Worm (Caenorhabditis elegans) whole organism, L4/young adult: ENCODE data around the gene cut-2.
"Not testable (repeated sequence)": the region's sequence is repeated elsewhere in the genome, so short reads cannot be mapped to it uniquely, and the experiment has no call there.

ENCODE experiments used
- W03F9.2 ChIP-seq: fragments of 150-350 bp; optimal IDR thresholded peaks from 2 replicates; lab custom pipeline; 2014; ENCODE audit warnings: missing biosample characterization, missing genetic modification characterization
- dao-5 ChIP-seq: sonication (generic microtip); optimal IDR thresholded peaks from 2 replicates; lab custom pipeline; 2016; ENCODE audit warnings: missing genotype, missing genetic modification characterization, moderate library complexity, missing compliant biosample characterization
- him-1 ChIP-seq: sonication (generic microtip); optimal IDR thresholded peaks from 2 replicates; lab custom pipeline; 2016; ENCODE audit warnings: missing genotype, missing genetic modification reagents, missing genetic modification characterization, missing compliant biosample characterization

The cut-2 gene

ce11 chrV:13441661-13442060 lies 26.9 kb downstream of the cut-2 start, which contains the start of gene col-162:
TSS of gene col-162 (plus strand) at chrV:13441961.
- TF ChIP-seq him-1 (no peak), dao-5 (tag; lab: Kevin White, UChicago) (no peak), W03F9.2 (tag; lab: Kevin White, UChicago) (no peak)

ce11 chrV:13442819-13443218 lies 28.1 kb downstream of the cut-2 start:
- TF ChIP-seq him-1, result no peak
- no peak for TF ChIP-seq W03F9.2 (tag; lab: Kevin White, UChicago)
- TF ChIP-seq dao-5 (tag; lab: Kevin White, UChicago), result no peak

DNA sequence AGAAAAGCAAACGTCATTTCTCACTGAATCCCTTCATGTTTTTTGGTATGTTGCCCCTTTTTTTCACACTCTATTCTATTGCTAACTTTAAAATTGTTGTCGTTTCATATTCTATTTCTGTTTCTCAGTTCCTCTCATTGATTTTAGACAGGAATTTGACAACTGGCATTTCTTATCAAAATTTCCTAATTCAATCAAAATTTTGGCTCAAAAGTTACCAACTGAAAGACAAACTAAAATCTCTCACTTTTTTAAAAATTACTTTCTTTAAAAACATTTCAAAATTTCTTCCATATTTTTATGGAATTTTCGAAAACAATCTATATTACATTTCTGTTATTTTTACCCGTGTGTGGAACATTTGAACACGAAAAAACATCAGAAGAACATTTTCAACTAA lies 28.8 kb downstream of the cut-2 start, which contains the start of gene Y2H9A.6:
Y2H9A.6 (plus strand) TSS at position 301 of the 400 bp plus-strand sequence.
- not testable (repeated sequence) for TF ChIP-seq him-1; W03F9.2 (tag; lab: Kevin White, UChicago); dao-5 (tag; lab: Kevin White, UChicago)

DNA sequence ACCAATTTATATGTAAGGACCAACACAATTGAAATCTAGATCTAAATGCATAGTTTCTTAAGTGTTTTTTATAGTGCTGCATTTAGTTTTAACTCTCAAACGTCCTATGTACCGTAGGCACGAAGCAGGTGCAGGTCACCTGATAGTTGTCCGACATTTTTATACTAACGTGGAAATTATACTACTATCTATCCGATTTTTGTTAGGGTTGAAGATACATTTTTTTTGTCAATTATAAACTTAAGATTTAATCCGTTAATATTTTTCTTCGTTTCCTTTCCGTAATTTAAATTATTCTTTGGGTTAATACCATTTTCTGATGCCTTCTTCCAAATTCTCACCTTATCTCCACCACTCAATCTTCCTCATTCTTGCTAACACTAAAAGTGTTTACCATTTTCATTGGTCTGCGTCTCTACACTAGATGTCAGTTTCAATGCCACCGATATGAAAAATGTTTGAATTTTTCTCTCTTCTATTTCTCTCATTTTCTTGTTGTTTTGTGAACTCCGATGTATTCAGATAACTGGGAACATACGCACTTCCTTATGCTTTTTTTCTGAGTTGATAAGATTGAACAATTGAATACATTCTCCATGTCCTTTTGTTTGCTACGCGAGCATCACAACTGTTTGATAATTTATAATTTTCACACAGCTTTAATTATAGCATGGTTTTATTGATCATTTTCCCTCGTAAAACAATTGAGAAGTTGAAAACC lies 30.6 kb downstream of the cut-2 start, which contains the start of gene Y2H9A.4:
Y2H9A.4 (plus strand) TSS at position 671 of the 721 bp plus-strand sequence.
- no peak for TF ChIP-seq dao-5 (tag; lab: Kevin White, UChicago)
- no peak for TF ChIP-seq W03F9.2 (tag; lab: Kevin White, UChicago)
- TF ChIP-seq him-1, result no peak

DNA sequence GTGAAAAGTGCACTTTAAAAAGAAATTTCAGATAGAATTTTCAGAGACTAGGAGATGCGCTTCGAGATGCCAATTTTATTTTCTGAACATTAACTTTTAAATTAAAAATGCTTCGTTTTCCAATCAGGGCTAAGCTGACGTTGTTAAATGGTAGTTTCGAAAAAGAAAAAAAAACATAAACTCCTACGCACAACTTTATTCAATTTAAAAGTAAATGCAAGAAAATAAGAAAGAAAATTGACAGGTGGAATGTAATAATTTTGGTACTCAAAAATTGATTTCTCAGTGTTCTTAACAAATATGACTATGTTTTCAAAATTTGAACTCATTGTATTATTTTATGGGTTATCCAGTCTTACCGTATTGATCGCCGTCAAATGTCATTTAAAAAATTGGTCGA lies 38.6 kb downstream of the cut-2 start, which contains the start of gene lurp-2:
lurp-2 (plus strand) TSS at position 301 of the 400 bp plus-strand sequence.
- TF ChIP-seq W03F9.2 (tag; lab: Kevin White, UChicago), result no peak
- no peak for TF ChIP-seq him-1
- TF ChIP-seq dao-5 (tag; lab: Kevin White, UChicago), result no peak

DNA sequence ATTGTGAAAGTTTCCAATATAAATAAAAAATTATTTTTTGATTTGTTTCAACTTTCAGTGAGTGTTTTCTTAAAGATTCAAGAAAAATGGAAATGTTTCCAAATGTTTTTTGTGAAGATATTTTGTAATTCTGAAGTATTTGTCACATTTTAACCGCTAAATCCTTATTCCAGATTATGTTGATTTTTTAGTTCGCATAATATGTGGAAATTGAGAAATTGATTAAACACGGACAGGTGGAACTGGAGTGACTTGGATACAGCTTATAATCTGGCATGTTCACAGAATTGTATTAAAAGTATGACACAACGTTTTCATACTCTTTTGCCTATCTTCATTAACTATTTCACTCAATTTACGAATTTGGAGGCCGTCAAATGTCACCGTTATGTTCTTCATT lies 40.7 kb downstream of the cut-2 start, which contains the start of gene lurp-3:
lurp-3 (plus strand) TSS at position 301 of the 400 bp plus-strand sequence.
- no peak for TF ChIP-seq W03F9.2 (tag; lab: Kevin White, UChicago)
- TF ChIP-seq him-1, result no peak
- no peak for TF ChIP-seq dao-5 (tag; lab: Kevin White, UChicago)

DNA sequence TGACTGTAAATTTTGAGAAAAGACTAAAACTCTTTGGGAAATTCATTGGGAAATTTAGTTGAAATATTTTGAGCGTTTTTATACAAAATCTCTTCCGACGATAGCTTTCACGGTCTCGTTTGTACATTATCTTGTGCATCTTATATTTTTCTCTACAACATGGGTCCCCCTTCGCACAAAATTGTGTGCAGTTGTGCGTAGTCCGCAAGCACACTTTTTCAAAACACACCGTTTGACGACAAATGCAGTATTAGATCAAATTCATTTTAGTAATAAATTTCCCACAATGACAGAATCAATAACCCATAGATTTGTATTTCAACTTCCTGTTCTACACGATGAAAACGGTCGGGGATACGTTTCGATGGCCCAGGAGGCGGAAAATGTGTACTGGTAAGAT lies 43.1 kb downstream of the cut-2 start, which contains the start of gene F25H9.2:
F25H9.2 (plus strand) TSS at position 226 of the 400 bp plus-strand sequence.
- no peak for TF ChIP-seq him-1

DNA sequence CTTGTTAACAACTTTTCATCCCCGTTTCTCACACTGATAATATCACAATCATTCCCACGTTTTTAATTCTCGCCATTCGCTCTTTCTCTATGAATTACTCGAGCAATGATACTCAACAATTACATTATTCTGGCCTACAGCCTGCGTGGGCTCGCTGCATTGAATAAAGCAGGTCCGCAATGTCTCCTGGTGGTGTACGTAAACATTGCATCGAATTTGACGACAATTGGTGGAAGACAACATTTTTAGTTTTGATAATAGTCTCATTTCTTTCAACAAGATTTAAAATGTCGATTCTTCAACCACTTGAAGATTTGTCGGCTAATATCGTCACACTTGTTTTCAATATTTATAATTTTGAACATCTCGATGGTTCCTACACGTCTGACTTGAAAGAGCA lies 44.6 kb downstream of the cut-2 start, which contains the start of gene bath-39:
bath-39 (plus strand) TSS at position 137 of the 400 bp plus-strand sequence.
- TF ChIP-seq him-1, result no peak
- TF ChIP-seq W03F9.2 (tag; lab: Kevin White, UChicago), result no peak
- no peak for TF ChIP-seq dao-5 (tag; lab: Kevin White, UChicago)

ce11 chrV:13462974-13463373 lies 48.2 kb downstream of the cut-2 start, which contains the start of gene frm-10:
TSS of gene frm-10 (plus strand) at chrV:13463207.
- TF ChIP-seq W03F9.2 (tag; lab: Kevin White, UChicago), result peak; percentile 55
- no peak for TF ChIP-seq him-1
- TF ChIP-seq dao-5 (tag; lab: Kevin White, UChicago), result no peak

ce11 chrV:13464123-13464522 lies 49.4 kb downstream of the cut-2 start:
- TF ChIP-seq W03F9.2 (tag; lab: Kevin White, UChicago), result no peak
- TF ChIP-seq him-1, result no peak
- TF ChIP-seq dao-5 (tag; lab: Kevin White, UChicago), result no peak
